Worm (Caenorhabditis elegans) whole organism, young adult: ENCODE measurements around the gene pll-1.

ENCODE experiments used
- ama-1 ChIP-seq, 3 experiments: fragments of 150-350 bp in 1 of 3; sonication (generic microtip) in 2 of 3; optimal IDR thresholded peaks; 2 replicates each; lab custom pipeline; 2014 to 2018; ENCODE audit warnings: missing biosample characterization in 2 of 3, missing genetic modification characterization in 2 of 3, missing genetic modification reagents in 2 of 3
- ceh-58 ChIP-seq: fragments of 200-800 bp; sonication (Bioruptor generic); IDR thresholded peaks from 2 replicates; pipeline ENCODE4 v1.3.6; 2022; ENCODE audit warnings: missing genetic modification characterization, missing compliant biosample characterization
- sdz-38 ChIP-seq: sonication (generic microtip); optimal IDR thresholded peaks from 2 replicates; lab custom pipeline; 2016; ENCODE audit warnings: missing genotype, missing genetic modification characterization, missing compliant biosample characterization

- no peak for TF ChIP-seq ceh-58
- no peak for TF ChIP-seq sdz-38 (tag; lab: Kevin White, UChicago)
- no peak for TF ChIP-seq ama-1 (optimal IDR thresholded peaks at IDR 0.05; lab: Kevin White, UChicago)
- TF ChIP-seq ama-1 (GFP tag; optimal IDR thresholded peaks at IDR 0.05; lab: Kevin White, UChicago): no peak
These were observed 5.4 kb upstream of the pll-1 start for ce11 chrIII:360315-360714.
